Worm (Caenorhabditis elegans) whole organism, late embryonic: ENCODE results near the gene cutl-26.

Experiments
- C08G9.2 ChIP-seq: sonication (generic microtip); optimal IDR thresholded peaks from 2 replicates; lab custom pipeline; 2016; ENCODE audit warnings: mild to moderate bottlenecking, missing genetic modification characterization, moderate library complexity, missing compliant biosample characterization
- C38D4.7 ChIP-seq: fragments of 200-800 bp; sonication (Bioruptor generic); optimal IDR thresholded peaks from 2 replicates; lab custom pipeline; 2018; ENCODE audit warnings: mild to moderate bottlenecking, missing genetic modification characterization, moderate library complexity, missing compliant biosample characterization
- F13H6.1 ChIP-seq: sonication (generic microtip); optimal IDR thresholded peaks from 2 replicates; lab custom pipeline; 2016; ENCODE audit warnings: missing genetic modification characterization, missing compliant biosample characterization
- K02D7.2 ChIP-seq: sonication (generic microtip); optimal IDR thresholded peaks from 2 replicates; lab custom pipeline; 2017; ENCODE audit warnings: mild to moderate bottlenecking, missing genetic modification characterization, missing compliant biosample characterization
- Y22D7AL.16 ChIP-seq: sonication (generic microtip); optimal IDR thresholded peaks from 2 replicates; lab custom pipeline; 2016; ENCODE audit warnings: missing genetic modification characterization, missing compliant biosample characterization
- ahr-1 ChIP-seq: sonication (generic microtip); optimal IDR thresholded peaks from 2 replicates; lab custom pipeline; 2016; ENCODE audit warnings: missing genetic modification characterization, missing compliant biosample characterization
- ama-1 ChIP-seq: fragments of 150-350 bp; optimal IDR thresholded peaks from 2 replicates; lab custom pipeline; 2014
- ceh-14 ChIP-seq: sonication (generic microtip); optimal IDR thresholded peaks from 2 replicates; lab custom pipeline; 2016; ENCODE audit warnings: missing genotype, missing genetic modification characterization, missing compliant biosample characterization
- ceh-18 ChIP-seq: sonication (generic microtip); optimal IDR thresholded peaks from 2 replicates; lab custom pipeline; 2016; ENCODE audit warnings: missing genetic modification characterization, missing compliant biosample characterization
- ceh-22 ChIP-seq: sonication (generic microtip); optimal IDR thresholded peaks from 2 replicates; lab custom pipeline; 2017; ENCODE audit warnings: missing biosample characterization, missing genetic modification characterization
- ceh-24 ChIP-seq: sonication (generic microtip); optimal IDR thresholded peaks from 2 replicates; lab custom pipeline; 2016; ENCODE audit warnings: mild to moderate bottlenecking, missing genetic modification characterization, missing compliant biosample characterization
- ceh-30 ChIP-seq: fragments of 150-350 bp; optimal IDR thresholded peaks from 2 replicates; lab custom pipeline; 2014; ENCODE audit warnings: missing biosample characterization, missing genetic modification characterization
- ceh-31 ChIP-seq: sonication (generic microtip); optimal IDR thresholded peaks from 2 replicates; lab custom pipeline; 2016; ENCODE audit warnings: missing genetic modification characterization, missing compliant biosample characterization
- ceh-34 ChIP-seq: sonication (generic microtip); optimal IDR thresholded peaks from 2 replicates; lab custom pipeline; 2016; ENCODE audit warnings: mild to moderate bottlenecking, missing genetic modification characterization, missing compliant biosample characterization
- ceh-45 ChIP-seq: fragments of 200-800 bp; sonication (Bioruptor generic); IDR thresholded peaks from 2 replicates; pipeline ENCODE4 v1.3.6; 2022; ENCODE audit warnings: missing genetic modification reagents, missing genetic modification characterization, missing compliant biosample characterization
- ceh-48 ChIP-seq: sonication (generic microtip); optimal IDR thresholded peaks from 2 replicates; lab custom pipeline; 2016; ENCODE audit warnings: missing genetic modification characterization, inconsistent platforms, missing compliant biosample characterization
- ceh-6 ChIP-seq: fragments of 200-800 bp; sonication (Bioruptor generic); optimal IDR thresholded peaks from 2 replicates; lab custom pipeline; 2018; ENCODE audit warnings: mild to moderate bottlenecking, missing genetic modification characterization, missing compliant biosample characterization
- che-1 ChIP-seq: sonication (generic microtip); optimal IDR thresholded peaks from 2 replicates; lab custom pipeline; 2016; ENCODE audit warnings: mild to moderate bottlenecking, missing genetic modification characterization, missing compliant biosample characterization
- dve-1 ChIP-seq: sonication (generic microtip); optimal IDR thresholded peaks from 2 replicates; lab custom pipeline; 2017; ENCODE audit warnings: antibody characterized with exemption, mild to moderate bottlenecking, missing genetic modification characterization, missing compliant biosample characterization
- elt-2 ChIP-seq: sonication (generic microtip); optimal IDR thresholded peaks from 2 replicates; lab custom pipeline; 2016; ENCODE audit warnings: missing genetic modification reagents, missing genetic modification characterization, missing compliant biosample characterization
- elt-4 ChIP-seq: sonication (generic microtip); optimal IDR thresholded peaks from 2 replicates; lab custom pipeline; 2016; ENCODE audit warnings: missing genetic modification characterization, missing compliant biosample characterization
- fax-1 ChIP-seq: sonication (generic microtip); optimal IDR thresholded peaks from 2 replicates; lab custom pipeline; 2016; ENCODE audit warnings: missing genotype, missing genetic modification characterization, missing compliant biosample characterization
- gmeb-2 ChIP-seq: sonication (generic microtip); optimal IDR thresholded peaks from 2 replicates; lab custom pipeline; 2016; ENCODE audit warnings: missing genetic modification characterization, inconsistent platforms, missing compliant biosample characterization
- hlh-13 ChIP-seq: fragments of 200-800 bp; sonication (Bioruptor generic); optimal IDR thresholded peaks from 2 replicates; lab custom pipeline; 2018; ENCODE audit warnings: mild to moderate bottlenecking, missing genetic modification characterization, missing compliant biosample characterization
- hlh-15 ChIP-seq: sonication (generic microtip); optimal IDR thresholded peaks from 2 replicates; lab custom pipeline; 2016; ENCODE audit warnings: missing genetic modification characterization, missing compliant biosample characterization
- hlh-6 ChIP-seq: sonication (generic microtip); optimal IDR thresholded peaks from 2 replicates; lab custom pipeline; 2016; ENCODE audit warnings: missing genotype, missing genetic modification characterization, missing compliant biosample characterization
- lim-6 ChIP-seq: sonication (generic microtip); optimal IDR thresholded peaks from 2 replicates; lab custom pipeline; 2016; ENCODE audit warnings: missing genetic modification characterization, missing compliant biosample characterization
- lin-11 ChIP-seq: fragments of 200-800 bp; sonication (Bioruptor generic); optimal IDR thresholded peaks from 2 replicates; lab custom pipeline; 2018; ENCODE audit warnings: mild to moderate bottlenecking, missing genetic modification characterization, missing compliant biosample characterization
- mec-3 ChIP-seq: sonication (generic microtip); optimal IDR thresholded peaks from 2 replicates; lab custom pipeline; 2016; ENCODE audit warnings: borderline replicate concordance, missing genetic modification characterization, missing compliant biosample characterization
- nfya-1 ChIP-seq: sonication (generic microtip); optimal IDR thresholded peaks from 2 replicates; lab custom pipeline; 2017; ENCODE audit warnings: missing genetic modification characterization, mild to moderate bottlenecking, missing compliant biosample characterization, antibody characterized with exemption, moderate library complexity
- nhr-11 ChIP-seq: fragments of 150-350 bp; optimal IDR thresholded peaks from 2 replicates; lab custom pipeline; 2014; ENCODE audit warnings: missing biosample characterization, missing genetic modification characterization
- nhr-232 ChIP-seq: sonication (generic microtip); optimal IDR thresholded peaks from 2 replicates; lab custom pipeline; 2016; ENCODE audit warnings: missing genetic modification characterization, missing compliant biosample characterization
- npax-4 ChIP-seq: sonication (generic microtip); optimal IDR thresholded peaks from 2 replicates; lab custom pipeline; 2016; ENCODE audit warnings: missing genetic modification characterization, missing compliant biosample characterization
- odd-2 ChIP-seq: sonication (generic microtip); optimal IDR thresholded peaks from 2 replicates; lab custom pipeline; 2017; ENCODE audit warnings: antibody characterized with exemption, mild to moderate bottlenecking, missing genetic modification characterization, missing compliant biosample characterization
- pag-3 ChIP-seq: sonication (generic microtip); optimal IDR thresholded peaks from 2 replicates; lab custom pipeline; 2016; ENCODE audit warnings: missing compliant biosample characterization, missing genetic modification characterization, borderline replicate concordance
- pat-9 ChIP-seq: fragments of 200-800 bp; sonication (Bioruptor generic); optimal IDR thresholded peaks from 2 replicates; lab custom pipeline; 2018; ENCODE audit warnings: mild to moderate bottlenecking, missing genetic modification characterization, moderate library complexity, missing compliant biosample characterization
- pax-1 ChIP-seq: fragments of 150-350 bp; optimal IDR thresholded peaks from 2 replicates; lab custom pipeline; 2014; ENCODE audit warnings: missing biosample characterization, missing genetic modification characterization
- pha-2 ChIP-seq: sonication (generic microtip); optimal IDR thresholded peaks from 2 replicates; lab custom pipeline; 2017; ENCODE audit warnings: mild to moderate bottlenecking, missing genetic modification characterization, missing compliant biosample characterization
- pha-4 ChIP-seq: fragments of 150-350 bp; optimal IDR thresholded peaks from 2 replicates; lab custom pipeline; 2018; ENCODE audit warnings: missing biosample characterization, missing genetic modification reagents, missing genetic modification characterization
- pros-1 ChIP-seq: fragments of 150-350 bp; optimal IDR thresholded peaks from 2 replicates; lab custom pipeline; 2014; ENCODE audit warnings: missing biosample characterization, missing genetic modification reagents, missing genetic modification characterization
- rnt-1 ChIP-seq: sonication (generic microtip); optimal IDR thresholded peaks from 2 replicates; lab custom pipeline; 2016; ENCODE audit warnings: missing genetic modification characterization, missing compliant biosample characterization
- sdc-2 ChIP-seq: sonication (generic microtip); optimal IDR thresholded peaks from 2 replicates; lab custom pipeline; 2016; ENCODE audit warnings: missing genotype, missing genetic modification characterization, missing compliant biosample characterization
- sox-2 ChIP-seq: fragments of 200-800 bp; sonication (Bioruptor generic); IDR thresholded peaks from 2 replicates; pipeline ENCODE4 v1.3.6; 2022; ENCODE audit warnings: missing genetic modification reagents, missing genetic modification characterization, missing compliant biosample characterization
- sox-4 ChIP-seq: sonication (generic microtip); optimal IDR thresholded peaks from 2 replicates; lab custom pipeline; 2017; ENCODE audit warnings: mild to moderate bottlenecking, missing genetic modification characterization, inconsistent platforms, missing compliant biosample characterization
- syd-9 ChIP-seq: sonication (generic microtip); optimal IDR thresholded peaks from 2 replicates; lab custom pipeline; 2016; ENCODE audit warnings: mild to moderate bottlenecking, missing genetic modification characterization, moderate library complexity, missing compliant biosample characterization
- tbx-2 ChIP-seq: sonication (generic microtip); optimal IDR thresholded peaks from 2 replicates; lab custom pipeline; 2016; ENCODE audit warnings: missing genetic modification characterization, missing compliant biosample characterization
- tbx-7 ChIP-seq: sonication (generic microtip); optimal IDR thresholded peaks from 2 replicates; lab custom pipeline; 2016; ENCODE audit warnings: missing genotype, missing genetic modification characterization, missing compliant biosample characterization
- ttx-3 ChIP-seq: sonication (generic microtip); optimal IDR thresholded peaks from 2 replicates; lab custom pipeline; 2016; ENCODE audit warnings: missing genetic modification reagents, missing genetic modification characterization, missing compliant biosample characterization
- unc-3 ChIP-seq, 2 experiments: fragments of 200-800 bp in 1 of 2; sonication (Bioruptor generic) in 1 of 2; sonication (generic microtip) in 1 of 2; conservative IDR thresholded peaks in 1 of 2; optimal IDR thresholded peaks in 1 of 2; 2 replicates each; pipeline versions ENCODE4 v1.3.6 to Lab custom; 2016 to 2022; ENCODE audit warnings: missing compliant biosample characterization in 2 of 2, missing genetic modification characterization in 2 of 2, missing genetic modification reagents in 1 of 2
- unc-42 ChIP-seq: sonication (generic microtip); optimal IDR thresholded peaks from 2 replicates; lab custom pipeline; 2016; ENCODE audit warnings: missing genotype, missing genetic modification characterization, missing compliant biosample characterization
- unc-55 ChIP-seq: sonication (generic microtip); optimal IDR thresholded peaks from 2 replicates; lab custom pipeline; 2017; ENCODE audit warnings: missing biosample characterization, missing genetic modification reagents, missing genetic modification characterization

cutl-26 gene

DNA sequence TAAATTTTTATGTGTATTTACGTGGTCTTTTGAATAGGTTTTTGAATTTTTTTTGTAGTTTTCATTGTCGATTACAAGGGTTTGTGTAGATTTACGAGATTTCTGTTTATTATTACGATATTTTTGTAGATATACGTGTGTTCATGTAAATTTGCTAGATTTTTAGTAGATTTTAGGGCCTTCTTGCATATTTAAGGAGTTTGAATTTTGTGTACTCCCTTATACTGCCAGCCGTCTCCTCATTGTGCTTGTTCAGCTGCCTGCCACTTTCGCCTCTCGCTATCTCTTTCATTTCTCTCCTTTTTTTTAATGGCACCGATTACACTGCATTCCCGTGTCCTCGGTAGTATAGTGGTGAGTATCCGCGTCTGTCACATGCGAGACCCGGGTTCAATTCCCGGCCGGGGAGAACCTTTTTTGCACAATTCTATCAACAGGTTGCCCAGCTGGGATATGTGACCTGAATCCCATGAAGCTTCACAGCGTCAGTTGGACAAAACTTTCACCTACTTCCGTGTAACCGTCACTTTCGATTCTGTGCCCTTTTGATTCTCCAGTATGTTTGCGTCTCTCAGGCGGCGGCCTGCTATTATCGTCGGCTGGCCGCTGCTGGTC lies 24.7 kb downstream of the cutl-26 start (continued):
- TF ChIP-seq F13H6.1 (peak; percentile 30), gmeb-2 (peak; percentile 77), ceh-31 (tag; lab: Kevin White, UChicago) (peak; percentile 48), ceh-18 (peak; percentile 75), nfya-1 (peak; percentile 32), hlh-13 (GFP tag; lab: Kevin White, UChicago) (peak; percentile 50), hlh-15 (tag; lab: Kevin White, UChicago) (no peak), pat-9 (peak; percentile 68), tbx-7 (peak; percentile 46), unc-3 (GFP tag; conservative IDR thresholded peaks at IDR 0.05; lab: Robert Waterston, UW) (peak; percentile 81), unc-3 (tag; optimal IDR thresholded peaks at IDR 0.05; lab: Kevin White, UChicago) (peak; percentile 23), ceh-48 (peak; percentile 9), ahr-1 (tag; lab: Kevin White, UChicago) (no peak), ceh-14 (tag; lab: Kevin White, UChicago) (peak; percentile 75), ceh-24 (no peak), ttx-3 (tag; lab: Kevin White, UChicago) (peak; percentile 59), C38D4.7 (GFP tag; lab: Kevin White, UChicago) (peak; percentile 71), che-1 (tag; lab: Kevin White, UChicago) (peak; percentile 72), pha-4 (no peak), fax-1 (tag; lab: Kevin White, UChicago) (peak; percentile 63), ceh-6 (GFP tag; lab: Kevin White, UChicago) (peak; percentile 81), elt-2 (tag; lab: Kevin White, UChicago) (peak; percentile 81), nhr-232 (tag; lab: Kevin White, UChicago) (peak; percentile 68), pag-3 (tag; lab: Kevin White, UChicago) (peak; percentile 28), mec-3 (tag; lab: Kevin White, UChicago) (no peak), unc-42 (tag; lab: Kevin White, UChicago) (peak; percentile 21), sox-2 (GFP tag; lab: Robert Waterston, UW) (no peak), elt-4 (tag; lab: Kevin White, UChicago) (peak; percentile 25), ceh-30 (tag; lab: Kevin White, UChicago) (peak; percentile 51), K02D7.2 (tag; lab: Kevin White, UChicago) (peak; percentile 33), rnt-1 (tag; lab: Kevin White, UChicago) (peak; percentile 65), ceh-45 (GFP tag; lab: Robert Waterston, UW) (peak; percentile 81), sox-4 (tag; lab: Kevin White, UChicago) (peak; percentile 71), npax-4 (tag; lab: Kevin White, UChicago) (peak; percentile 23), pha-2 (tag; lab: Kevin White, UChicago) (no peak), C08G9.2 (tag; lab: Kevin White, UChicago) (peak; percentile 69), lim-6 (tag; lab: Kevin White, UChicago) (peak; percentile 61), ceh-22 (tag; lab: Kevin White, UChicago) (no peak), dve-1 (peak; percentile 62), syd-9 (tag; lab: Kevin White, UChicago) (peak; percentile 50), pax-1 (tag; lab: Kevin White, UChicago) (no peak), hlh-6 (tag; lab: Kevin White, UChicago) (peak; percentile 82), sdc-2 (tag; lab: Kevin White, UChicago) (peak; percentile 60), tbx-2 (tag; lab: Kevin White, UChicago) (peak; percentile 66), odd-2 (tag; lab: Kevin White, UChicago) (no peak), unc-55 (no peak), lin-11 (peak; percentile 66), ceh-34 (tag; lab: Kevin White, UChicago) (peak; percentile 63), nhr-11 (tag; lab: Kevin White, UChicago) (no peak), pros-1 (no peak), ama-1 (no peak), Y22D7AL.16 (tag; lab: Kevin White, UChicago) (peak; percentile 72)
